Fruit fly (Drosophila melanogaster): ENCODE measurements around the gene Prx6a.

dm6 chr2L:2906122-2906521 is 28.1 kb upstream of the Prx6a start:
- TF ChIP-seq pan (optimal IDR thresholded peaks at IDR 0.05) (no peak), CG8478 (optimal IDR thresholded peaks at IDR 0.05) (no peak), Dll (optimal IDR thresholded peaks at IDR 0.05) (no peak)
